Fruit fly (Drosophila melanogaster) whole organism, adult: Measurements from ENCODE around the gene Nca.

ENCODE experiments used
- CG11617 ChIP-seq: fragments of 200-800 bp; sonication (Bioruptor generic); optimal IDR thresholded peaks from 2 replicates; lab custom pipeline; 2017; ENCODE audit warnings: mild to moderate bottlenecking, missing biosample characterization, missing genetic modification reagents, missing genetic modification characterization
- CG12768 ChIP-seq: fragments of 200-800 bp; sonication (Bioruptor generic); optimal IDR thresholded peaks from 2 replicates; lab custom pipeline; 2017; ENCODE audit warnings: missing biosample characterization, missing genetic modification characterization, mild to moderate bottlenecking, moderate library complexity, missing genetic modification reagents
- CG14711 ChIP-seq: fragments of 200-800 bp; sonication (Bioruptor generic); optimal IDR thresholded peaks from 2 replicates; lab custom pipeline; 2018; ENCODE audit warnings: missing biosample characterization, mild to moderate bottlenecking, missing genetic modification characterization, moderate library complexity
- CG1620 ChIP-seq: fragments of 200-800 bp; sonication (Bioruptor generic); optimal IDR thresholded peaks from 2 replicates; lab custom pipeline; 2016; ENCODE audit warnings: missing biosample characterization, missing genetic modification characterization
- CG33017 ChIP-seq: fragments of 200-800 bp; sonication (Bioruptor generic); optimal IDR thresholded peaks from 2 replicates; lab custom pipeline; 2018; ENCODE audit warnings: missing biosample characterization, mild to moderate bottlenecking, missing genetic modification characterization, moderate library complexity
- CG5204 ChIP-seq: fragments of 200-800 bp; sonication (Bioruptor generic); optimal IDR thresholded peaks from 2 replicates; lab custom pipeline; 2016; ENCODE audit warnings: missing biosample characterization, missing genetic modification characterization
- CG7045 ChIP-seq: fragments of 200-800 bp; sonication (Bioruptor generic); optimal IDR thresholded peaks from 2 replicates; lab custom pipeline; 2017; ENCODE audit warnings: missing biosample characterization, mild to moderate bottlenecking, missing genetic modification characterization
- CG7101 ChIP-seq: fragments of 200-800 bp; sonication (Bioruptor generic); optimal IDR thresholded peaks from 2 replicates; lab custom pipeline; 2018; ENCODE audit warnings: missing biosample characterization, mild to moderate bottlenecking, missing genetic modification characterization, moderate library complexity
- Clk ChIP-seq: fragments of 200-800 bp; sonication (Bioruptor generic); optimal IDR thresholded peaks from 2 replicates; lab custom pipeline; 2017; ENCODE audit warnings: missing biosample characterization, missing genetic modification characterization
- Crg-1 ChIP-seq: fragments of 200-800 bp; sonication (Bioruptor generic); optimal IDR thresholded peaks from 2 replicates; lab custom pipeline; 2016; ENCODE audit warnings: missing biosample characterization, missing genetic modification characterization
- Mnt ChIP-seq: fragments of 200-800 bp; sonication (Bioruptor generic); optimal IDR thresholded peaks from 2 replicates; lab custom pipeline; 2016; ENCODE audit warnings: missing biosample characterization, mild to moderate bottlenecking, missing genetic modification characterization
- bab1 ChIP-seq: fragments of 200-800 bp; sonication (Bioruptor generic); optimal IDR thresholded peaks from 3 replicates; lab custom pipeline; 2019; ENCODE audit warnings: missing biosample characterization, mild to moderate bottlenecking, missing genetic modification characterization, moderate library complexity
- cic ChIP-seq: fragments of 200-800 bp; sonication (Bioruptor generic); optimal IDR thresholded peaks from 2 replicates; lab custom pipeline; 2017; ENCODE audit warnings: missing biosample characterization, mild to moderate bottlenecking, missing genetic modification characterization, moderate library complexity
- cnc ChIP-seq, 2 experiments: fragments of >200 bp; optimal IDR thresholded peaks; 2 replicates each; lab custom pipeline; 2017
- kay ChIP-seq: fragments of 200-800 bp; sonication (Bioruptor generic); peaks from one replicate; lab custom pipeline; 2016; ENCODE audit warnings: missing biosample characterization, missing genetic modification characterization, borderline replicate concordance
- ovo ChIP-seq: fragments of 200-800 bp; sonication (Bioruptor generic); optimal IDR thresholded peaks from 2 replicates; lab custom pipeline; 2016; ENCODE audit warnings: missing biosample characterization, missing genetic modification characterization
- pad ChIP-seq: fragments of 200-800 bp; sonication (Bioruptor generic); optimal IDR thresholded peaks from 3 replicates; lab custom pipeline; 2017; ENCODE audit warnings: missing biosample characterization, missing genetic modification characterization, mild to moderate bottlenecking, moderate library complexity, missing genetic modification reagents
- tj ChIP-seq: fragments of 200-800 bp; sonication (Bioruptor generic); optimal IDR thresholded peaks from 3 replicates; lab custom pipeline; 2017; ENCODE audit warnings: missing biosample characterization, mild to moderate bottlenecking, missing genetic modification characterization, moderate library complexity
- toe ChIP-seq: fragments of 200-800 bp; sonication (Bioruptor generic); optimal IDR thresholded peaks from 2 replicates; lab custom pipeline; 2016; ENCODE audit warnings: missing biosample characterization, missing genetic modification characterization

Nca gene

DNA sequence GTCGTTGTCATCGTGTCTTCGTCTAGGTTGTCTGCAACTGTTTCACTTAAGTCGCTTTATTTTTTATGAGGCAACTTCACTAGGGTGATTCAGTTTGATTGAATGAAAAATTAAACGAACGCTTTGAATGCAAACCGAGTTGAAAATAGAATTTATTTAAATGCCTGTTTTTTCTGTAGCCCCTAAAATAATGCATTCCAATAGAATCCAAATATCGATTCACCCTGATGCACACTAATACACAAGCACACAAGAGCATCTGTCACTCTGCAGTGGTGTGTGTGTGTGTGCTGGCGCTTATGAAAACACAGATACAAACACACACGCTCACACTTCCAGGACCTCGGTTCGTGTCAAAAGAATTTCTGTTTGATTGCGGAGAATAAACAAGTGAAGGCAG, 29.9 kb upstream of the Nca start:
- TF ChIP-seq Clk (GFP tag; lab: Kevin White, UChicago) (no peak), Mnt (GFP tag; lab: Kevin White, UChicago) (no peak), bab1 (no peak), cic (GFP tag; lab: Kevin White, UChicago) (no peak), pad (GFP tag; lab: Kevin White, UChicago) (no peak), Crg-1 (GFP tag; lab: Kevin White, UChicago) (no peak), CG7101 (tag; lab: Kevin White, UChicago) (no peak)

DNA sequence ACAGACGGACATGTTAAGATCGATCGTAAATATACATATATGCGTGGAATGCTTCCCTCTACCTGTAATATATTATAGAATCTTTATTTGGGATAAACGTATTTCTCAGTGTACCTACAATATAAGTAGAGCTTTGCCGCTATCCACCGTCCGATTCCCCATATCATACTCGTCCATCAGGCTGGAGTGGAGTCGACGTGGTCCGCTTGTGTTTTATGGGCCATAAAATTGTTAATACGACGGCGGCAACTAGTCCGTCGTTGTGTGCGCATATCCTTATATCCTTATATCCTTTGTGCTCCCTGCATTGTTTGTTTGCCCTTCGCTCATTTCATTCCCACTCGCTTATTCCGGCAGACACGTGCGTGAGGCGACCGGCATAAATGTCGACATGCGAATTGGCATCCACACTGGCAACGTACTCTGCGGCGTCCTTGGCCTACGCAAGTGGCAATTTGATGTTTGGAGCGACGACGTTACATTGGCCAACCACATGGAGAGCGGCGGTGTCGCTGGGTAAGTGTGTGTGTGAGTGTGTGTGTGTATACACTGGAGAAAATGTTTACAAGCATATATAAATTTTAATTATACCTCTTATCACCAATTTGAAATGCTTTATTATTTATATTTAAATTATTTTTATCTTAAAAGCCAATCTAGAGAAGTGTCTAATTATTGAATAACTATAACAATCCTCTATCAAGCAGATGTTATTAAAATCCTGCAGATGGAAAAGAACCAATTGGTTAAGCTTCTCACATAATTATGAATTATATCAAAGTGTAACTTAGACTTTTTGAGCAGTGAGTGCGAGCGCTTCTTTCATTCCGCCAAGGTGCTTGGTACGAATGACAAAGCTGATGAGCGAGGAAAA, 22.7 kb upstream of the Nca start:
- no peak for TF ChIP-seq CG5204 (GFP tag; lab: Kevin White, UChicago)
- no peak for TF ChIP-seq pad (GFP tag; lab: Kevin White, UChicago)
- no peak for TF ChIP-seq bab1
- TF ChIP-seq CG11617 (GFP tag; lab: Kevin White, UChicago), result no peak
- TF ChIP-seq ovo (GFP tag; lab: Kevin White, UChicago), result no peak
- TF ChIP-seq toe (GFP tag; lab: Kevin White, UChicago), result no peak
- no peak for TF ChIP-seq CG33017 (tag; lab: Kevin White, UChicago)
- TF ChIP-seq cnc (optimal IDR thresholded peaks at IDR 0.05; lab: Kevin White, UChicago), result no peak
- TF ChIP-seq Crg-1 (GFP tag; lab: Kevin White, UChicago), result no peak
- no peak for TF ChIP-seq CG12768 (GFP tag; lab: Kevin White, UChicago)
- no peak for TF ChIP-seq tj (GFP tag; lab: Kevin White, UChicago)
- TF ChIP-seq cic (GFP tag; lab: Kevin White, UChicago), result no peak

dm6 chr3L:19978088-19978487, 13.6 kb upstream of the Nca start:
- no peak for TF ChIP-seq cic (GFP tag; lab: Kevin White, UChicago)
- peak; percentile 95 for TF ChIP-seq tj (GFP tag; lab: Kevin White, UChicago)

- TF ChIP-seq Clk (GFP tag; lab: Kevin White, UChicago), result no peak
- TF ChIP-seq tj (GFP tag; lab: Kevin White, UChicago), result no peak
- TF ChIP-seq bab1, result peak; percentile 24
- TF ChIP-seq CG14711, result no peak
Observed at dm6 chr3L:19979592-19979991, 12.1 kb upstream of the Nca start, which contains the start of gene CG14182. Gene CG14182 (minus strand): TSS chr3L:19979812.

dm6 chr3L:19981385-19981784, 10.3 kb upstream of the Nca start, which contains the start of gene CG17732:
Gene CG17732 (plus strand): TSS chr3L:19981685.
- TF ChIP-seq toe (GFP tag; lab: Kevin White, UChicago), result no peak
- no peak for TF ChIP-seq pad (GFP tag; lab: Kevin White, UChicago)
- TF ChIP-seq kay (GFP tag; lab: Kevin White, UChicago), result no peak
- no peak for TF ChIP-seq cnc (optimal IDR thresholded peaks at IDR 0.05; lab: Kevin White, UChicago)

dm6 chr3L:19985768-19986167, 5.9 kb upstream of the Nca start, which contains the start of the genes hale and schuy:
Gene hale (minus strand): TSS chr3L:19985868.
Gene schuy (plus strand): TSS chr3L:19986093.
- TF ChIP-seq tj (GFP tag; lab: Kevin White, UChicago) (no peak), CG12768 (GFP tag; lab: Kevin White, UChicago) (no peak), kay (GFP tag; lab: Kevin White, UChicago) (peak; percentile 6)

DNA sequence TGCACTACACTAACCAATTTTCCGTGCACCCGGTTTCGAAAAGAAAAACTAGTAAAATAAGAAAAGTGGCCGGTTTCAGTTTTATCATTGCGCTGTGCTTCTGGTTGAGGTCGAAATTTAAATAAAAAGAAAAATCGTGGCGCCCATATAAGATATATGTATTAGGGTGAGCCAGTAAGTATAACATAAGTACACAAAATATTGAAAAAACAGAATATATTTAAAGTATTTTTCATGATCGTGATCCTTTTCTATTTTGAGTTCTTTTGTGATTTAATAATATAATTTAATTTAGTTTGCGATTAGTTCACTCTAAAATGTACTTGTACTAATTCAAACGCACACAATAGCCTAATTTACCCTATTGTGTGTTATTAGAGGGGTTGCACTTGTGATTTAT, 2.8 kb upstream of the Nca start, which contains the start of gene Csas:
Gene Csas, minus strand, starts transcription at position 101 of the 400 bp plus-strand sequence.
- TF ChIP-seq pad (GFP tag; lab: Kevin White, UChicago) (no peak), cic (GFP tag; lab: Kevin White, UChicago) (no peak), CG7101 (tag; lab: Kevin White, UChicago) (peak; percentile 24), ovo (GFP tag; lab: Kevin White, UChicago) (no peak), CG1620 (GFP tag; lab: Kevin White, UChicago) (no peak), toe (GFP tag; lab: Kevin White, UChicago) (no peak), CG14711 (no peak), Mnt (GFP tag; lab: Kevin White, UChicago) (no peak), cnc (optimal IDR thresholded peaks at IDR 0.05; lab: Kevin White, UChicago) (no peak), bab1 (peak; percentile 26), CG11617 (GFP tag; lab: Kevin White, UChicago) (no peak), tj (GFP tag; lab: Kevin White, UChicago) (no peak), CG12768 (GFP tag; lab: Kevin White, UChicago) (no peak), CG7045 (no peak), kay (GFP tag; lab: Kevin White, UChicago) (peak; percentile 0)
